Worm (Caenorhabditis elegans) whole organism, L3 larva: ENCODE measurements around the gene lbp-4.

Experiments
- ZK546.5 ChIP-seq: sonication (generic microtip); optimal IDR thresholded peaks from 2 replicates; lab custom pipeline; 2017; ENCODE audit warnings: missing biosample characterization, missing genetic modification characterization
- aly-2 ChIP-seq: fragments of 150-350 bp; optimal IDR thresholded peaks from 2 replicates; lab custom pipeline; 2014; ENCODE audit warnings: missing biosample characterization, missing genetic modification characterization
- ama-1 ChIP-seq: fragments of 150-350 bp; optimal IDR thresholded peaks from 2 replicates; lab custom pipeline; 2018
- ceh-16 ChIP-seq: sonication (generic microtip); optimal IDR thresholded peaks from 2 replicates; lab custom pipeline; 2017; ENCODE audit warnings: missing biosample characterization, missing genetic modification characterization
- ceh-82 ChIP-seq: fragments of 150-350 bp; optimal IDR thresholded peaks from 2 replicates; lab custom pipeline; 2014; ENCODE audit warnings: missing biosample characterization, missing genetic modification characterization
- daf-12 ChIP-seq: fragments of 150-350 bp; optimal IDR thresholded peaks from 2 replicates; lab custom pipeline; 2014; ENCODE audit warnings: missing biosample characterization, missing genetic modification reagents, missing genetic modification characterization
- egl-27 ChIP-seq: sonication (generic microtip); optimal IDR thresholded peaks from 4 replicates; lab custom pipeline; 2017; ENCODE audit warnings: missing biosample characterization, missing genetic modification reagents, missing genetic modification characterization
- egl-5 ChIP-seq: fragments of 150-350 bp; optimal IDR thresholded peaks from 2 replicates; lab custom pipeline; 2017; ENCODE audit warnings: missing biosample characterization, missing genetic modification reagents, missing genetic modification characterization, inconsistent platforms
- elt-1 ChIP-seq: fragments of 150-350 bp; optimal IDR thresholded peaks from 2 replicates; lab custom pipeline; 2014; ENCODE audit warnings: missing biosample characterization, missing genetic modification characterization
- elt-2 ChIP-seq: sonication (generic microtip); optimal IDR thresholded peaks from 2 replicates; lab custom pipeline; 2016; ENCODE audit warnings: missing genetic modification reagents, mild to moderate bottlenecking, missing genetic modification characterization, missing compliant biosample characterization
- fkh-10 ChIP-seq: sonication (generic microtip); optimal IDR thresholded peaks from 2 replicates; lab custom pipeline; 2017; ENCODE audit warnings: missing biosample characterization, missing genetic modification reagents, missing genetic modification characterization
- fkh-2 ChIP-seq: fragments of 150-350 bp; optimal IDR thresholded peaks from 2 replicates; lab custom pipeline; 2014; ENCODE audit warnings: missing biosample characterization, missing genetic modification reagents, missing genetic modification characterization
- lin-15B ChIP-seq: fragments of 150-350 bp; optimal IDR thresholded peaks from 2 replicates; lab custom pipeline; 2014; ENCODE audit warnings: missing biosample characterization, missing genetic modification characterization
- lin-39 ChIP-seq: fragments of 150-350 bp; optimal IDR thresholded peaks from 2 replicates; lab custom pipeline; 2018; ENCODE audit warnings: missing biosample characterization, missing genetic modification reagents, missing genetic modification characterization
- nfya-1 ChIP-seq: sonication (generic microtip); optimal IDR thresholded peaks from 2 replicates; lab custom pipeline; 2017; ENCODE audit warnings: missing genetic modification characterization, mild to moderate bottlenecking, missing compliant biosample characterization, antibody characterized with exemption, moderate library complexity; ENCODE audit not compliant: insufficient read depth
- nhr-11 ChIP-seq: fragments of 150-350 bp; optimal IDR thresholded peaks from 2 replicates; lab custom pipeline; 2014; ENCODE audit warnings: missing biosample characterization, missing genetic modification characterization
- nhr-12 ChIP-seq: fragments of 150-350 bp; optimal IDR thresholded peaks from 2 replicates; lab custom pipeline; 2014; ENCODE audit warnings: missing biosample characterization, missing genetic modification characterization
- nhr-23 ChIP-seq: fragments of 150-350 bp; optimal IDR thresholded peaks from 2 replicates; lab custom pipeline; 2014; ENCODE audit warnings: missing biosample characterization, missing genetic modification reagents, missing genetic modification characterization
- nhr-237 ChIP-seq: fragments of 150-350 bp; optimal IDR thresholded peaks from 2 replicates; lab custom pipeline; 2014; ENCODE audit warnings: missing biosample characterization, missing genetic modification characterization
- nhr-67 ChIP-seq: fragments of 150-350 bp; optimal IDR thresholded peaks from 2 replicates; lab custom pipeline; 2014; ENCODE audit warnings: missing biosample characterization, missing genetic modification characterization
- nhr-76 ChIP-seq: fragments of 150-350 bp; sonication (generic microtip); optimal IDR thresholded peaks from 5 replicates; lab custom pipeline; 2014; ENCODE audit warnings: missing biosample characterization, missing genetic modification characterization
- pha-4 ChIP-seq: fragments of 150-350 bp; optimal IDR thresholded peaks from 2 replicates; lab custom pipeline; 2014; ENCODE audit warnings: missing biosample characterization, missing genetic modification reagents, missing genetic modification characterization
- sea-2 ChIP-seq: fragments of 150-350 bp; sonication (generic microtip); optimal IDR thresholded peaks from 4 replicates; lab custom pipeline; 2014; ENCODE audit warnings: missing biosample characterization, missing genetic modification reagents, missing genetic modification characterization
- tbx-2 ChIP-seq: sonication (generic microtip); optimal IDR thresholded peaks from 2 replicates; lab custom pipeline; 2016; ENCODE audit warnings: mild to moderate bottlenecking, missing genetic modification characterization, missing compliant biosample characterization
- unc-62 ChIP-seq: fragments of 150-350 bp; sonication (generic microtip); optimal IDR thresholded peaks from 4 replicates; lab custom pipeline; 2014; ENCODE audit warnings: missing biosample characterization, missing genetic modification reagents, missing genetic modification characterization

The lbp-4 gene

ce11 chrV:7810591-7810990 is 9.8 kb upstream of the lbp-4 start:
- TF ChIP-seq unc-62 (GFP tag; lab: Kevin White, UChicago) (no peak), ZK546.5 (tag; lab: Kevin White, UChicago) (no peak)
- TF ChIP-seq, all 47 proteins: peak for 0

ce11 chrV:7811758-7812157 is 8.6 kb upstream of the lbp-4 start, which contains the start of gene ZK742.4:
TSS of gene ZK742.4 (minus strand) at chrV:7811792.
- TF ChIP-seq pha-4 (tag; lab: Kevin White, UChicago): peak; percentile 55
- no peak for TF ChIP-seq daf-12

ce11 chrV:7814601-7815000 is 5.8 kb upstream of the lbp-4 start, which contains the start of gene ZK742.6:
TSS of gene ZK742.6 (minus strand) at chrV:7814942.
- TF ChIP-seq fkh-10 (GFP tag; lab: Kevin White, UChicago) (no peak), aly-2 (tag; lab: Kevin White, UChicago) (peak; percentile 73)

- peak; percentile 24 for TF ChIP-seq fkh-10 (GFP tag; lab: Kevin White, UChicago)
- TF ChIP-seq elt-1 (tag; lab: Kevin White, UChicago): peak; percentile 11
- no peak for TF ChIP-seq ceh-16 (tag; lab: Kevin White, UChicago)
Observed at ce11 chrV:7816486-7816885, 3.9 kb upstream of the lbp-4 start.

- TF ChIP-seq nhr-11 (tag; lab: Kevin White, UChicago) (no peak), aly-2 (tag; lab: Kevin White, UChicago) (no peak), fkh-10 (GFP tag; lab: Kevin White, UChicago) (peak; percentile 14), nfya-1 (peak; percentile 21)
- TF ChIP-seq, all 47 proteins: peak for 2
Observed at ce11 chrV:7819585-7819984, 793 bp upstream of the lbp-4 start.

ce11 chrV:7822655-7823054 is 2.3 kb downstream of the lbp-4 start:
- TF ChIP-seq nfya-1 (peak; percentile 9), egl-27 (tag; lab: Kevin White, UChicago) (no peak), lin-15B (tag; lab: Kevin White, UChicago) (no peak), lin-39 (tag; lab: Kevin White, UChicago) (peak; percentile 22), unc-62 (GFP tag; lab: Kevin White, UChicago) (peak; percentile 71)
- TF ChIP-seq, all 47 proteins: peak for 3

ce11 chrV:7824138-7824537 is 3.8 kb downstream of the lbp-4 start:
- TF ChIP-seq nhr-12 (tag; lab: Kevin White, UChicago) (no peak), egl-5 (tag; lab: Kevin White, UChicago) (no peak), ceh-82 (tag; lab: Kevin White, UChicago) (no peak), ZK546.5 (tag; lab: Kevin White, UChicago) (no peak), nhr-76 (tag; lab: Kevin White, UChicago) (no peak), daf-12 (no peak), fkh-2 (tag; lab: Kevin White, UChicago) (no peak), elt-2 (no peak), pha-4 (tag; lab: Kevin White, UChicago) (no peak), ama-1 (lab: Kevin White, UChicago) (no peak), sea-2 (GFP tag; lab: Kevin White, UChicago) (no peak), ceh-16 (tag; lab: Kevin White, UChicago) (no peak)

ce11 chrV:7825836-7826235 is 5.5 kb downstream of the lbp-4 start:
- TF ChIP-seq fkh-2 (tag; lab: Kevin White, UChicago): no peak
- no peak for TF ChIP-seq nhr-23
- TF ChIP-seq nhr-67 (tag; lab: Kevin White, UChicago): no peak
- TF ChIP-seq ZK546.5 (tag; lab: Kevin White, UChicago): no peak

ce11 chrV:7826362-7826761 is 6.0 kb downstream of the lbp-4 start:
- TF ChIP-seq fkh-10 (GFP tag; lab: Kevin White, UChicago) (no peak), tbx-2 (tag; lab: Kevin White, UChicago) (no peak), elt-2 (no peak), ama-1 (lab: Kevin White, UChicago) (no peak), nhr-237 (tag; lab: Kevin White, UChicago) (no peak)
